Worm (Caenorhabditis elegans) whole organism, late embryonic: ENCODE results near the gene arl-6.

Experiments used
- K09A11.1 ChIP-seq: sonication (generic microtip); optimal IDR thresholded peaks from 2 replicates; lab custom pipeline; 2017; ENCODE audit warnings: antibody characterized with exemption, mild to moderate bottlenecking, missing genetic modification characterization, missing compliant biosample characterization; ENCODE audit not compliant: insufficient read depth
- T23F11.4 ChIP-seq: fragments of 200-800 bp; sonication (Bioruptor generic); optimal IDR thresholded peaks from 2 replicates; lab custom pipeline; 2018; ENCODE audit warnings: mild to moderate bottlenecking, missing genetic modification characterization, missing compliant biosample characterization
- ama-1 ChIP-seq: fragments of 150-350 bp; optimal IDR thresholded peaks from 2 replicates; lab custom pipeline; 2014
- ceh-48 ChIP-seq: sonication (generic microtip); optimal IDR thresholded peaks from 2 replicates; lab custom pipeline; 2016; ENCODE audit warnings: missing genetic modification characterization, inconsistent platforms, missing compliant biosample characterization
- elt-2 ChIP-seq: sonication (generic microtip); optimal IDR thresholded peaks from 2 replicates; lab custom pipeline; 2016; ENCODE audit warnings: missing genetic modification reagents, missing genetic modification characterization, missing compliant biosample characterization
- ets-4 ChIP-seq: sonication (generic microtip); optimal IDR thresholded peaks from 2 replicates; lab custom pipeline; 2016; ENCODE audit warnings: missing genetic modification characterization, missing compliant biosample characterization
- nhr-11 ChIP-seq: fragments of 150-350 bp; optimal IDR thresholded peaks from 2 replicates; lab custom pipeline; 2014; ENCODE audit warnings: missing biosample characterization, missing genetic modification characterization
- pag-3 ChIP-seq: sonication (generic microtip); optimal IDR thresholded peaks from 2 replicates; lab custom pipeline; 2016; ENCODE audit warnings: missing compliant biosample characterization, missing genetic modification characterization, borderline replicate concordance
- rnt-1 ChIP-seq: sonication (generic microtip); optimal IDR thresholded peaks from 2 replicates; lab custom pipeline; 2016; ENCODE audit warnings: missing genetic modification characterization, missing compliant biosample characterization
- unc-3 ChIP-seq, 2 experiments: fragments of 200-800 bp in 1 of 2; sonication (Bioruptor generic) in 1 of 2; sonication (generic microtip) in 1 of 2; conservative IDR thresholded peaks in 1 of 2; optimal IDR thresholded peaks in 1 of 2; 2 replicates each; pipeline versions ENCODE4 v1.3.6 to Lab custom; 2016 to 2022; ENCODE audit warnings: missing compliant biosample characterization in 2 of 2, missing genetic modification characterization in 2 of 2, missing genetic modification reagents in 1 of 2

DNA sequence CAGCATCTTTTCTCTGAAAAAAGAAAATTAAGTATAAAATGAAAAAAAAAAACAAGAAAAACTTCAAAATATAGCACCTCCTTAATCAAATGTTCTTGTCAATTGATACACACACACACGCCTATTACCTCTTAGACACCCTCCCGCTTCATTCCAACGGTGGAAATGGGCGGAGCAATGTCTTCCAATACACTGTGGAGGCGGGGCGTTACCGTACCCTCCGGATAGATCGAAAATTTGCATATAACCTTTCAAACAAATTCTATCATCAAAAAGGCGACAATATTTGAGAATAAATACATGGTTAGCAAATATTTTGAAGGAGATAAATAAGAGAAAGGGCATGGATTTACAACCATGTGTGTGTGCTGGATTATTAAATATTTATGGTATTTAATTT, 6.5 kb downstream of the arl-6 start:
- no peak for TF ChIP-seq T23F11.4 (GFP tag; lab: Kevin White, UChicago)
- TF ChIP-seq ceh-48 (tag; lab: Kevin White, UChicago): no peak
- no peak for TF ChIP-seq elt-2
- no peak for TF ChIP-seq pag-3
- no peak for TF ChIP-seq ets-4
- no peak for TF ChIP-seq K09A11.1 (tag; lab: Kevin White, UChicago)
- no peak for TF ChIP-seq ama-1 (lab: Kevin White, UChicago)
- no peak for TF ChIP-seq nhr-11 (tag; lab: Kevin White, UChicago)
- no peak for TF ChIP-seq rnt-1
- no peak for TF ChIP-seq unc-3 (GFP tag; conservative IDR thresholded peaks at IDR 0.05; lab: Robert Waterston, UW)
- no peak for TF ChIP-seq unc-3 (tag; optimal IDR thresholded peaks at IDR 0.05; lab: Kevin White, UChicago)
